Fruit fly (Drosophila melanogaster) whole organism, prepupa: ENCODE data around the gene CG3032.

Source experiments
- CG11762 ChIP-seq: fragments of 200-800 bp; sonication (Bioruptor generic); optimal IDR thresholded peaks from 3 replicates; lab custom pipeline; 2016; ENCODE audit warnings: missing biosample characterization, missing genetic modification characterization; ENCODE audit not compliant: insufficient read depth
- CG11902 ChIP-seq: fragments of 200-800 bp; sonication (Bioruptor generic); optimal IDR thresholded peaks from 3 replicates; lab custom pipeline; 2016; ENCODE audit warnings: missing biosample characterization, missing genetic modification characterization
- CG1621 ChIP-seq: fragments of 200-800 bp; sonication (Bioruptor generic); optimal IDR thresholded peaks from 3 replicates; lab custom pipeline; 2018; ENCODE audit warnings: missing biosample characterization, mild to moderate bottlenecking, missing genetic modification characterization
- CG16779 ChIP-seq: fragments of 200-800 bp; sonication (Bioruptor generic); optimal IDR thresholded peaks from 3 replicates; lab custom pipeline; 2017; ENCODE audit warnings: missing biosample characterization, mild to moderate bottlenecking, missing genetic modification characterization
- CG3032 ChIP-seq: fragments of 200-800 bp; optimal IDR thresholded peaks from 2 replicates; lab custom pipeline; 2019; ENCODE audit warnings: missing biosample characterization, mild to moderate bottlenecking, missing genetic modification characterization, moderate library complexity
- CG31627 ChIP-seq: fragments of 200-800 bp; sonication (Bioruptor generic); optimal IDR thresholded peaks from 3 replicates; lab custom pipeline; 2016; ENCODE audit warnings: missing biosample characterization, missing genetic modification characterization
- CG32006 ChIP-seq: fragments of 200-800 bp; sonication (Bioruptor generic); optimal IDR thresholded peaks from 3 replicates; lab custom pipeline; 2017; ENCODE audit warnings: missing biosample characterization, mild to moderate bottlenecking, missing genetic modification characterization
- CG34406 ChIP-seq: fragments of 200-800 bp; sonication (Bioruptor generic); optimal IDR thresholded peaks from 3 replicates; lab custom pipeline; 2016; ENCODE audit warnings: missing biosample characterization, missing genetic modification characterization
- CG3919 ChIP-seq: fragments of 200-800 bp; sonication (Bioruptor generic); optimal IDR thresholded peaks from 3 replicates; lab custom pipeline; 2016; ENCODE audit warnings: missing biosample characterization, missing genetic modification characterization
- CG4318 ChIP-seq: fragments of 200-800 bp; sonication (Bioruptor generic); optimal IDR thresholded peaks from 3 replicates; lab custom pipeline; 2017; ENCODE audit warnings: missing biosample characterization, mild to moderate bottlenecking, missing genetic modification characterization
- CG6163 ChIP-seq: fragments of 200-800 bp; sonication (Bioruptor generic); IDR thresholded peaks from 3 replicates; pipeline ENCODE4 v1.3.6; 2022; ENCODE audit warnings: missing biosample characterization, missing genetic modification characterization
- CG6792 ChIP-seq: fragments of 200-800 bp; sonication (Bioruptor generic); optimal IDR thresholded peaks from 3 replicates; lab custom pipeline; 2016; ENCODE audit warnings: missing biosample characterization, missing genetic modification characterization
- CG6808 ChIP-seq: fragments of 200-800 bp; sonication (Bioruptor generic); optimal IDR thresholded peaks from 3 replicates; lab custom pipeline; 2017; ENCODE audit warnings: missing biosample characterization, missing genetic modification characterization, mild to moderate bottlenecking, moderate library complexity, missing genetic modification reagents
- CG8119 ChIP-seq: fragments of 200-800 bp; sonication (Bioruptor generic); IDR thresholded peaks from 3 replicates; pipeline ENCODE4 v1.3.6; 2022; ENCODE audit warnings: missing biosample characterization, missing genetic modification characterization
- CG8319 ChIP-seq: fragments of 200-800 bp; sonication (Bioruptor generic); optimal IDR thresholded peaks from 3 replicates; lab custom pipeline; 2016; ENCODE audit warnings: missing biosample characterization, missing genetic modification characterization
- CG8632 ChIP-seq: fragments of 200-800 bp; sonication (Bioruptor generic); optimal IDR thresholded peaks from 3 replicates; lab custom pipeline; 2016; ENCODE audit warnings: missing biosample characterization, missing genetic modification characterization
- CG9139 ChIP-seq: fragments of 200-800 bp; sonication (Bioruptor generic); optimal IDR thresholded peaks from 3 replicates; lab custom pipeline; 2017; ENCODE audit warnings: missing biosample characterization, mild to moderate bottlenecking, missing genetic modification characterization
- Eip75B ChIP-seq: fragments of 200-800 bp; sonication (Bioruptor generic); optimal IDR thresholded peaks from 3 replicates; lab custom pipeline; 2016; ENCODE audit warnings: missing biosample characterization, missing genetic modification characterization
- Eip93F ChIP-seq: fragments of 200-800 bp; sonication (Bioruptor generic); optimal IDR thresholded peaks from 2 replicates; lab custom pipeline; 2016; ENCODE audit warnings: missing biosample characterization, mild to moderate bottlenecking, missing genetic modification characterization
- Ets21C ChIP-seq: fragments of 200-800 bp; sonication (Bioruptor generic); optimal IDR thresholded peaks from 3 replicates; lab custom pipeline; 2016; ENCODE audit warnings: missing biosample characterization, missing genetic modification characterization
- Ets96B ChIP-seq: fragments of 200-800 bp; optimal IDR thresholded peaks from 2 replicates; lab custom pipeline; 2019; ENCODE audit warnings: missing biosample characterization, mild to moderate bottlenecking, missing genetic modification characterization, moderate library complexity
- Gug ChIP-seq: fragments of 200-800 bp; sonication (Bioruptor generic); IDR thresholded peaks from 2 replicates; pipeline ENCODE4 v1.3.6; 2022; ENCODE audit warnings: missing biosample characterization, missing genetic modification characterization
- Hr38 ChIP-seq: sonication (Bioruptor generic); optimal IDR thresholded peaks from 2 replicates; lab custom pipeline; 2016; ENCODE audit warnings: missing biosample characterization, missing genetic modification characterization
- Hr39 ChIP-seq: fragments of 200-800 bp; sonication (Bioruptor generic); optimal IDR thresholded peaks from 2 replicates; lab custom pipeline; 2016; ENCODE audit warnings: missing biosample characterization, missing genetic modification characterization
- Hr4 ChIP-seq: fragments of 200-800 bp; sonication (Bioruptor generic); optimal IDR thresholded peaks from 3 replicates; lab custom pipeline; 2016; ENCODE audit warnings: missing biosample characterization, missing genetic modification characterization
- Lpt ChIP-seq: fragments of 200-800 bp; sonication (Bioruptor generic); optimal IDR thresholded peaks from 3 replicates; lab custom pipeline; 2016; ENCODE audit warnings: missing biosample characterization, missing genetic modification characterization
- Met ChIP-seq: fragments of 200-800 bp; sonication (Bioruptor generic); optimal IDR thresholded peaks from 3 replicates; lab custom pipeline; 2016; ENCODE audit warnings: missing biosample characterization, missing genetic modification characterization
- OdsH ChIP-seq: fragments of 200-800 bp; sonication (Bioruptor generic); optimal IDR thresholded peaks from 3 replicates; lab custom pipeline; 2016; ENCODE audit warnings: missing biosample characterization, missing genetic modification characterization
- Smox ChIP-seq: fragments of 200-800 bp; sonication (Bioruptor generic); optimal IDR thresholded peaks from 3 replicates; lab custom pipeline; 2016; ENCODE audit warnings: missing biosample characterization, missing genetic modification characterization
- Sox102F ChIP-seq: fragments of 200-800 bp; sonication (Bioruptor generic); optimal IDR thresholded peaks from 2 replicates; lab custom pipeline; 2016; ENCODE audit warnings: missing biosample characterization, mild to moderate bottlenecking, missing genetic modification characterization
- Sox14 ChIP-seq: fragments of 200-800 bp; sonication (Bioruptor generic); optimal IDR thresholded peaks from 3 replicates; lab custom pipeline; 2016; ENCODE audit warnings: missing biosample characterization, missing genetic modification characterization
- Sox15 ChIP-seq: fragments of 200-800 bp; sonication (Bioruptor generic); optimal IDR thresholded peaks from 3 replicates; lab custom pipeline; 2016; ENCODE audit warnings: missing biosample characterization, missing genetic modification characterization
- achi ChIP-seq: fragments of 200-800 bp; sonication (Bioruptor generic); optimal IDR thresholded peaks from 3 replicates; lab custom pipeline; 2016; ENCODE audit warnings: missing biosample characterization, missing genetic modification characterization
- acj6 ChIP-seq: fragments of 200-800 bp; sonication (Bioruptor generic); optimal IDR thresholded peaks from 3 replicates; lab custom pipeline; 2016; ENCODE audit warnings: missing biosample characterization, missing genetic modification characterization
- dac ChIP-seq: fragments of 200-800 bp; sonication (Bioruptor generic); optimal IDR thresholded peaks from 2 replicates; lab custom pipeline; 2017; ENCODE audit warnings: missing biosample characterization, mild to moderate bottlenecking, missing genetic modification characterization
- dsx ChIP-seq: fragments of 200-800 bp; optimal IDR thresholded peaks from 3 replicates; lab custom pipeline; 2019; ENCODE audit warnings: missing biosample characterization, mild to moderate bottlenecking, missing genetic modification characterization, moderate library complexity; ENCODE audit not compliant: poor library complexity, severe bottlenecking
- eg ChIP-seq: fragments of 200-800 bp; sonication (Bioruptor generic); IDR thresholded peaks from 3 replicates; pipeline ENCODE4 v1.3.6; 2022; ENCODE audit warnings: missing biosample characterization, missing genetic modification characterization
- esn ChIP-seq: fragments of 200-800 bp; sonication (Bioruptor generic); optimal IDR thresholded peaks from 2 replicates; lab custom pipeline; 2016; ENCODE audit warnings: missing biosample characterization, mild to moderate bottlenecking, missing genetic modification characterization, moderate library complexity
- fd59A ChIP-seq: fragments of 200-800 bp; sonication (Bioruptor generic); optimal IDR thresholded peaks from 2 replicates; lab custom pipeline; 2017; ENCODE audit warnings: missing biosample characterization, mild to moderate bottlenecking, missing genetic modification characterization, missing genetic modification reagents
- fd85E ChIP-seq: fragments of 200-800 bp; sonication (Bioruptor generic); optimal IDR thresholded peaks from 3 replicates; lab custom pipeline; 2016; ENCODE audit warnings: missing biosample characterization, missing genetic modification characterization
- fkh ChIP-seq: fragments of 200-800 bp; sonication (Bioruptor generic); optimal IDR thresholded peaks from 3 replicates; lab custom pipeline; 2017; ENCODE audit warnings: missing biosample characterization, mild to moderate bottlenecking, missing genetic modification characterization, moderate library complexity
- lz ChIP-seq: fragments of 200-800 bp; sonication (Bioruptor generic); optimal IDR thresholded peaks from 3 replicates; lab custom pipeline; 2016; ENCODE audit warnings: missing biosample characterization, missing genetic modification characterization
- net ChIP-seq: fragments of 200-800 bp; sonication (Bioruptor generic); optimal IDR thresholded peaks from 3 replicates; lab custom pipeline; 2016; ENCODE audit warnings: missing biosample characterization, missing genetic modification characterization
- pdm3 ChIP-seq: fragments of 200-800 bp; sonication (Bioruptor generic); optimal IDR thresholded peaks from 3 replicates; lab custom pipeline; 2016; ENCODE audit warnings: missing biosample characterization, missing genetic modification characterization
- salr ChIP-seq, 2 experiments: fragments of 200-800 bp; sonication (Bioruptor generic); optimal IDR thresholded peaks; 3 replicates each; lab custom pipeline; 2016 to 2018; ENCODE audit warnings: missing biosample characterization in 2 of 2, missing genetic modification characterization in 2 of 2, mild to moderate bottlenecking in 1 of 2
- spab ChIP-seq: fragments of 200-800 bp; sonication (Bioruptor generic); optimal IDR thresholded peaks from 2 replicates; lab custom pipeline; 2017; ENCODE audit warnings: missing biosample characterization, mild to moderate bottlenecking, missing genetic modification characterization, missing genetic modification reagents
- svp ChIP-seq: fragments of 200-800 bp; sonication (Bioruptor generic); peaks from one replicate; lab custom pipeline; 2016; ENCODE audit warnings: missing biosample characterization, missing genetic modification characterization
- topi ChIP-seq: fragments of 200-800 bp; sonication (Bioruptor generic); optimal IDR thresholded peaks from 3 replicates; lab custom pipeline; 2016; ENCODE audit warnings: missing biosample characterization, missing genetic modification characterization
- vri ChIP-seq: fragments of 200-800 bp; sonication (Bioruptor generic); optimal IDR thresholded peaks from 3 replicates; lab custom pipeline; 2016; ENCODE audit warnings: missing biosample characterization, mild to moderate bottlenecking, missing genetic modification characterization

CG3032 gene

DNA sequence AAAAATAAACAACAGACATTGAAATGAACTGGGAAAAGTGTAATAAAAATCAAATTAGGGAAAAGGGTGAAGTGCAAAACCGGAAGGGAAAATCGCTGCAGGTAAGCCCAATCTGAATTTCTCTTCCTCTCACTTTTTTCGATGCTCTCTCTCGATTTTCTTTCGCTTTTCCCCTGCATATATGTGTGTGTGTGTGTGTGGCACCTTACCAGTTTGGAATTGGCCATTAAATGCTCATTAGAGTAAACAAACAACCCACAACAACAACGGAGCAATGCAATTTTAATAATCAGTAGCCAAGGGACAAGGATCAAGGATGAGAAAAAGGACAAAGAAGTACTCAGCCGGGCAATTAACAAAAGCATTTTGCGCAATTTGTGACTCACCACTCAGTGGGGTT is 21.2 kb upstream of the CG3032 start:
- no peak for TF ChIP-seq CG3919 (GFP tag; lab: Kevin White, UChicago)
- no peak for TF ChIP-seq Ets96B (tag; lab: Kevin White, UChicago)
- TF ChIP-seq Lpt (GFP tag; lab: Kevin White, UChicago), result no peak
- TF ChIP-seq fd59A, result no peak
- TF ChIP-seq CG8632 (GFP tag; lab: Kevin White, UChicago), result no peak
- no peak for TF ChIP-seq CG8319 (GFP tag; lab: Kevin White, UChicago)
- no peak for TF ChIP-seq CG6808 (GFP tag; lab: Kevin White, UChicago)
- no peak for TF ChIP-seq net (GFP tag; lab: Kevin White, UChicago)
- no peak for TF ChIP-seq fd85E (GFP tag; lab: Kevin White, UChicago)

DNA sequence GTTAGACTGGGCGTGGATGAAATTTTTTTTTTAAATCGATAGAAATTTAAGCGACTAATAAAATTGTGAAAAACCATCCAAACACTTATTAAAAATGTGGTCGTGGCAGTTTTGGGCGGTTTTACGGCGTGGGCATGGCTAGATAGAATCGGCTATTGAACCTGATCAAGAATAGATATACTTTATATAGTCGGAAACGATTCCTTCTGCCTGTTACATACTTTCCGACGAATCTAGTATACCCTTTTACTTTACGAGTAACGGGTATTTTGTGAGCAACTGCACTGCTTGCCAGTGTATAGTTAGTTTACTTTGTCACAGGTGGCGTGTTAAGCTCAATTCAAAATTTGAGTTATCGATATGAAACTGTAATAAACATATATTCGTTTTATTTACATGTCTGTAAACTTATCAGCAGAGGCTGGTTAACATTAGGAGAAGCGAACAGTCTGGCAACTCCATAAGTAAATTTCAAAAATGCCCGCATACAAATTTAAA is 1.3 kb upstream of the CG3032 start:
- TF ChIP-seq Ets96B (tag; lab: Kevin White, UChicago) (peak; percentile 8), Sox102F (GFP tag; lab: Kevin White, UChicago) (peak; percentile 10), CG32006 (GFP tag; lab: Kevin White, UChicago) (peak; percentile 32), esn (GFP tag; lab: Kevin White, UChicago) (peak; percentile 49), CG4318 (no peak), CG11762 (peak; percentile 20), Met (GFP tag; lab: Kevin White, UChicago) (peak; percentile 59), Smox (GFP tag; lab: Kevin White, UChicago) (peak; percentile 43), CG8119 (GFP tag; lab: Robert Waterston, UW) (peak; percentile 54; the same call in 1 of the 3 replicates), CG3032 (peak; percentile 82), Gug (no peak), dac (GFP tag; lab: Kevin White, UChicago) (no peak), CG16779 (peak; percentile 30), CG1621 (no peak), Sox15 (GFP tag; lab: Kevin White, UChicago) (no peak), pdm3 (GFP tag; lab: Kevin White, UChicago) (peak; percentile 45), lz (GFP tag; lab: Kevin White, UChicago) (peak; percentile 57), CG8632 (GFP tag; lab: Kevin White, UChicago) (peak; percentile 23), CG11902 (no peak), CG34406 (GFP tag; lab: Kevin White, UChicago) (peak; percentile 5), CG3919 (GFP tag; lab: Kevin White, UChicago) (peak; percentile 14), achi (GFP tag; lab: Kevin White, UChicago) (peak; percentile 16), Ets21C (GFP tag; lab: Kevin White, UChicago) (peak; percentile 12), Eip75B (GFP tag; lab: Kevin White, UChicago) (peak; percentile 71), CG8319 (GFP tag; lab: Kevin White, UChicago) (no peak), Eip93F (GFP tag; lab: Kevin White, UChicago) (no peak), fd85E (GFP tag; lab: Kevin White, UChicago) (no peak), fkh (peak; percentile 39), Hr39 (peak; percentile 16), vri (GFP tag; lab: Kevin White, UChicago) (no peak), CG6808 (GFP tag; lab: Kevin White, UChicago) (peak; percentile 23), OdsH (GFP tag; lab: Kevin White, UChicago) (peak; percentile 48), Hr38 (GFP tag; lab: Kevin White, UChicago) (no peak), CG6792 (GFP tag; lab: Kevin White, UChicago) (peak; percentile 32), CG6163 (GFP tag; lab: Robert Waterston, UW) (peak; percentile 58; the same call in 2 of the 3 replicates), topi (GFP tag; lab: Kevin White, UChicago) (peak; percentile 22), Sox14 (GFP tag; lab: Kevin White, UChicago) (peak; percentile 25), eg (GFP tag; lab: Robert Waterston, UW) (peak; percentile 60; the same call in 2 of the 3 replicates), acj6 (GFP tag; lab: Kevin White, UChicago) (peak; percentile 43), salr (GFP tag; optimal IDR thresholded peaks at IDR 0.05; lab: Kevin White, UChicago) (no peak), svp (GFP tag; lab: Kevin White, UChicago) (peak; percentile 85), Hr4 (GFP tag; lab: Kevin White, UChicago) (peak; percentile 61), CG31627 (GFP tag; lab: Kevin White, UChicago) (peak; percentile 37), dsx (GFP tag; lab: Kevin White, UChicago) (peak; percentile 27), spab (GFP tag; lab: Kevin White, UChicago) (no peak), fd59A (no peak), CG9139 (GFP tag; lab: Kevin White, UChicago) (no peak)
